Worm (Caenorhabditis elegans) whole organism, L3 larva: Measurements from ENCODE around the gene col-163.

Source experiments
- lin-15B ChIP-seq: fragments of 150-350 bp; optimal IDR thresholded peaks from 2 replicates; lab custom pipeline; 2014; ENCODE audit warnings: missing biosample characterization, missing genetic modification characterization
- mml-1 ChIP-seq: fragments of 150-350 bp; sonication (generic microtip); optimal IDR thresholded peaks from 3 replicates; lab custom pipeline; 2014; ENCODE audit warnings: missing biosample characterization, missing genetic modification characterization
- skn-1 ChIP-seq: fragments of 150-350 bp; optimal IDR thresholded peaks from 2 replicates; lab custom pipeline; 2014; ENCODE audit warnings: missing biosample characterization, missing genetic modification characterization
- unc-62 ChIP-seq: fragments of 150-350 bp; sonication (generic microtip); optimal IDR thresholded peaks from 4 replicates; lab custom pipeline; 2014; ENCODE audit warnings: missing biosample characterization, missing genetic modification reagents, missing genetic modification characterization

ce11 chrV:20579534-20579933, 20.4 kb upstream of the col-163 start, which contains the start of gene F26F2.8:
- TF ChIP-seq lin-15B (tag; lab: Kevin White, UChicago) (no peak), unc-62 (GFP tag; lab: Kevin White, UChicago) (no peak), mml-1 (no peak), skn-1 (tag; lab: Kevin White, UChicago) (no peak)
